Fruit fly (Drosophila melanogaster) whole organism, prepupa: Measurements from ENCODE around the gene Mur29B.
A peak's percentile ranks its signal among the peaks of the same experiment; 100 is the strongest.

Experiments
- Blimp-1 ChIP-seq: fragments of 200-800 bp; sonication (Bioruptor generic); optimal IDR thresholded peaks from 3 replicates; lab custom pipeline; 2017; ENCODE audit warnings: missing biosample characterization, missing genetic modification characterization, mild to moderate bottlenecking, moderate library complexity, missing genetic modification reagents
- CG10669 ChIP-seq: fragments of 200-800 bp; sonication (Bioruptor generic); optimal IDR thresholded peaks from 3 replicates; lab custom pipeline; 2018; ENCODE audit warnings: missing biosample characterization, mild to moderate bottlenecking, missing genetic modification characterization, moderate library complexity
- CG11294 ChIP-seq: fragments of 200-800 bp; sonication (Bioruptor generic); IDR thresholded peaks from 2 replicates; pipeline ENCODE4 v1.3.6; 2022; ENCODE audit warnings: missing biosample characterization, missing genetic modification characterization
- CG11762 ChIP-seq: fragments of 200-800 bp; sonication (Bioruptor generic); optimal IDR thresholded peaks from 3 replicates; lab custom pipeline; 2016; ENCODE audit warnings: missing biosample characterization, missing genetic modification characterization; ENCODE audit not compliant: insufficient read depth
- CG11902 ChIP-seq: fragments of 200-800 bp; sonication (Bioruptor generic); optimal IDR thresholded peaks from 3 replicates; lab custom pipeline; 2016; ENCODE audit warnings: missing biosample characterization, missing genetic modification characterization
- CG15336 ChIP-seq: fragments of 200-800 bp; sonication (Bioruptor generic); IDR thresholded peaks from 2 replicates; pipeline ENCODE4 v1.3.6; 2022; ENCODE audit warnings: missing biosample characterization, missing genetic modification characterization
- CG1621 ChIP-seq: fragments of 200-800 bp; sonication (Bioruptor generic); optimal IDR thresholded peaks from 3 replicates; lab custom pipeline; 2018; ENCODE audit warnings: missing biosample characterization, mild to moderate bottlenecking, missing genetic modification characterization
- CG16779 ChIP-seq: fragments of 200-800 bp; sonication (Bioruptor generic); optimal IDR thresholded peaks from 3 replicates; lab custom pipeline; 2017; ENCODE audit warnings: missing biosample characterization, mild to moderate bottlenecking, missing genetic modification characterization
- CG3032 ChIP-seq: fragments of 200-800 bp; optimal IDR thresholded peaks from 2 replicates; lab custom pipeline; 2019; ENCODE audit warnings: missing biosample characterization, mild to moderate bottlenecking, missing genetic modification characterization, moderate library complexity
- CG31627 ChIP-seq: fragments of 200-800 bp; sonication (Bioruptor generic); optimal IDR thresholded peaks from 3 replicates; lab custom pipeline; 2016; ENCODE audit warnings: missing biosample characterization, missing genetic modification characterization
- CG32006 ChIP-seq: fragments of 200-800 bp; sonication (Bioruptor generic); optimal IDR thresholded peaks from 3 replicates; lab custom pipeline; 2017; ENCODE audit warnings: missing biosample characterization, mild to moderate bottlenecking, missing genetic modification characterization
- CG34406 ChIP-seq: fragments of 200-800 bp; sonication (Bioruptor generic); optimal IDR thresholded peaks from 3 replicates; lab custom pipeline; 2016; ENCODE audit warnings: missing biosample characterization, missing genetic modification characterization
- CG4318 ChIP-seq: fragments of 200-800 bp; sonication (Bioruptor generic); optimal IDR thresholded peaks from 3 replicates; lab custom pipeline; 2017; ENCODE audit warnings: missing biosample characterization, mild to moderate bottlenecking, missing genetic modification characterization
- CG6163 ChIP-seq: fragments of 200-800 bp; sonication (Bioruptor generic); IDR thresholded peaks from 3 replicates; pipeline ENCODE4 v1.3.6; 2022; ENCODE audit warnings: missing biosample characterization, missing genetic modification characterization
- CG6276 ChIP-seq: fragments of 200-800 bp; sonication (Bioruptor generic); optimal IDR thresholded peaks from 2 replicates; lab custom pipeline; 2017; ENCODE audit warnings: missing biosample characterization, mild to moderate bottlenecking, missing genetic modification characterization
- CG6792 ChIP-seq: fragments of 200-800 bp; sonication (Bioruptor generic); optimal IDR thresholded peaks from 3 replicates; lab custom pipeline; 2016; ENCODE audit warnings: missing biosample characterization, missing genetic modification characterization
- CG6808 ChIP-seq: fragments of 200-800 bp; sonication (Bioruptor generic); optimal IDR thresholded peaks from 3 replicates; lab custom pipeline; 2017; ENCODE audit warnings: missing biosample characterization, missing genetic modification characterization, mild to moderate bottlenecking, moderate library complexity, missing genetic modification reagents
- CG6854 ChIP-seq: fragments of 200-800 bp; sonication (Bioruptor generic); optimal IDR thresholded peaks from 2 replicates; lab custom pipeline; 2017; ENCODE audit warnings: missing biosample characterization, mild to moderate bottlenecking, missing genetic modification characterization
- CG7368 ChIP-seq: fragments of 200-800 bp; sonication (Bioruptor generic); optimal IDR thresholded peaks from 3 replicates; lab custom pipeline; 2016; ENCODE audit warnings: missing biosample characterization, missing genetic modification characterization
- CG8119 ChIP-seq: fragments of 200-800 bp; sonication (Bioruptor generic); IDR thresholded peaks from 3 replicates; pipeline ENCODE4 v1.3.6; 2022; ENCODE audit warnings: missing biosample characterization, missing genetic modification characterization
- CG8319 ChIP-seq: fragments of 200-800 bp; sonication (Bioruptor generic); optimal IDR thresholded peaks from 3 replicates; lab custom pipeline; 2016; ENCODE audit warnings: missing biosample characterization, missing genetic modification characterization
- CG8632 ChIP-seq: fragments of 200-800 bp; sonication (Bioruptor generic); optimal IDR thresholded peaks from 3 replicates; lab custom pipeline; 2016; ENCODE audit warnings: missing biosample characterization, missing genetic modification characterization
- CG9139 ChIP-seq: fragments of 200-800 bp; sonication (Bioruptor generic); optimal IDR thresholded peaks from 3 replicates; lab custom pipeline; 2017; ENCODE audit warnings: missing biosample characterization, mild to moderate bottlenecking, missing genetic modification characterization
- Eip75B ChIP-seq: fragments of 200-800 bp; sonication (Bioruptor generic); optimal IDR thresholded peaks from 3 replicates; lab custom pipeline; 2016; ENCODE audit warnings: missing biosample characterization, missing genetic modification characterization
- Eip78C ChIP-seq: fragments of 200-800 bp; sonication (Bioruptor generic); peaks from one replicate; lab custom pipeline; 2016; ENCODE audit warnings: missing biosample characterization, missing genetic modification characterization
- Eip93F ChIP-seq: fragments of 200-800 bp; sonication (Bioruptor generic); optimal IDR thresholded peaks from 2 replicates; lab custom pipeline; 2016; ENCODE audit warnings: missing biosample characterization, mild to moderate bottlenecking, missing genetic modification characterization
- Ets21C ChIP-seq: fragments of 200-800 bp; sonication (Bioruptor generic); optimal IDR thresholded peaks from 3 replicates; lab custom pipeline; 2016; ENCODE audit warnings: missing biosample characterization, missing genetic modification characterization
- Ets96B ChIP-seq: fragments of 200-800 bp; optimal IDR thresholded peaks from 2 replicates; lab custom pipeline; 2019; ENCODE audit warnings: missing biosample characterization, mild to moderate bottlenecking, missing genetic modification characterization, moderate library complexity
- Gug ChIP-seq: fragments of 200-800 bp; sonication (Bioruptor generic); IDR thresholded peaks from 2 replicates; pipeline ENCODE4 v1.3.6; 2022; ENCODE audit warnings: missing biosample characterization, missing genetic modification characterization
- Hr38 ChIP-seq: sonication (Bioruptor generic); optimal IDR thresholded peaks from 2 replicates; lab custom pipeline; 2016; ENCODE audit warnings: missing biosample characterization, missing genetic modification characterization
- Hr39 ChIP-seq: fragments of 200-800 bp; sonication (Bioruptor generic); optimal IDR thresholded peaks from 2 replicates; lab custom pipeline; 2016; ENCODE audit warnings: missing biosample characterization, missing genetic modification characterization
- Hr4 ChIP-seq: fragments of 200-800 bp; sonication (Bioruptor generic); optimal IDR thresholded peaks from 3 replicates; lab custom pipeline; 2016; ENCODE audit warnings: missing biosample characterization, missing genetic modification characterization
- Lpt ChIP-seq: fragments of 200-800 bp; sonication (Bioruptor generic); optimal IDR thresholded peaks from 3 replicates; lab custom pipeline; 2016; ENCODE audit warnings: missing biosample characterization, missing genetic modification characterization
- Met ChIP-seq: fragments of 200-800 bp; sonication (Bioruptor generic); optimal IDR thresholded peaks from 3 replicates; lab custom pipeline; 2016; ENCODE audit warnings: missing biosample characterization, missing genetic modification characterization
- OdsH ChIP-seq: fragments of 200-800 bp; sonication (Bioruptor generic); optimal IDR thresholded peaks from 3 replicates; lab custom pipeline; 2016; ENCODE audit warnings: missing biosample characterization, missing genetic modification characterization
- Sox102F ChIP-seq: fragments of 200-800 bp; sonication (Bioruptor generic); optimal IDR thresholded peaks from 2 replicates; lab custom pipeline; 2016; ENCODE audit warnings: missing biosample characterization, mild to moderate bottlenecking, missing genetic modification characterization
- Sox15 ChIP-seq: fragments of 200-800 bp; sonication (Bioruptor generic); optimal IDR thresholded peaks from 3 replicates; lab custom pipeline; 2016; ENCODE audit warnings: missing biosample characterization, missing genetic modification characterization
- acj6 ChIP-seq: fragments of 200-800 bp; sonication (Bioruptor generic); optimal IDR thresholded peaks from 3 replicates; lab custom pipeline; 2016; ENCODE audit warnings: missing biosample characterization, missing genetic modification characterization
- cyc ChIP-seq: fragments of 200-800 bp; sonication (Bioruptor generic); optimal IDR thresholded peaks from 3 replicates; lab custom pipeline; 2016; ENCODE audit warnings: missing biosample characterization, missing genetic modification characterization
- eg ChIP-seq: fragments of 200-800 bp; sonication (Bioruptor generic); IDR thresholded peaks from 3 replicates; pipeline ENCODE4 v1.3.6; 2022; ENCODE audit warnings: missing biosample characterization, missing genetic modification characterization
- esn ChIP-seq: fragments of 200-800 bp; sonication (Bioruptor generic); optimal IDR thresholded peaks from 2 replicates; lab custom pipeline; 2016; ENCODE audit warnings: missing biosample characterization, mild to moderate bottlenecking, missing genetic modification characterization, moderate library complexity
- fd59A ChIP-seq: fragments of 200-800 bp; sonication (Bioruptor generic); optimal IDR thresholded peaks from 2 replicates; lab custom pipeline; 2017; ENCODE audit warnings: missing biosample characterization, mild to moderate bottlenecking, missing genetic modification characterization, missing genetic modification reagents
- fkh ChIP-seq: fragments of 200-800 bp; sonication (Bioruptor generic); optimal IDR thresholded peaks from 3 replicates; lab custom pipeline; 2017; ENCODE audit warnings: missing biosample characterization, mild to moderate bottlenecking, missing genetic modification characterization, moderate library complexity
- lz ChIP-seq: fragments of 200-800 bp; sonication (Bioruptor generic); optimal IDR thresholded peaks from 3 replicates; lab custom pipeline; 2016; ENCODE audit warnings: missing biosample characterization, missing genetic modification characterization
- ss ChIP-seq, 2 experiments: fragments of 200-800 bp; sonication (Bioruptor generic); optimal IDR thresholded peaks; 2 replicates in 1 of 2; 3 replicates in 1 of 2; lab custom pipeline; 2017 to 2018; ENCODE audit warnings: mild to moderate bottlenecking in 2 of 2, missing biosample characterization in 2 of 2, missing genetic modification characterization in 2 of 2, moderate library complexity in 1 of 2
- svp ChIP-seq: fragments of 200-800 bp; sonication (Bioruptor generic); peaks from one replicate; lab custom pipeline; 2016; ENCODE audit warnings: missing biosample characterization, missing genetic modification characterization
- topi ChIP-seq: fragments of 200-800 bp; sonication (Bioruptor generic); optimal IDR thresholded peaks from 3 replicates; lab custom pipeline; 2016; ENCODE audit warnings: missing biosample characterization, missing genetic modification characterization
- vri ChIP-seq: fragments of 200-800 bp; sonication (Bioruptor generic); optimal IDR thresholded peaks from 3 replicates; lab custom pipeline; 2016; ENCODE audit warnings: missing biosample characterization, mild to moderate bottlenecking, missing genetic modification characterization

Mur29B gene

DNA sequence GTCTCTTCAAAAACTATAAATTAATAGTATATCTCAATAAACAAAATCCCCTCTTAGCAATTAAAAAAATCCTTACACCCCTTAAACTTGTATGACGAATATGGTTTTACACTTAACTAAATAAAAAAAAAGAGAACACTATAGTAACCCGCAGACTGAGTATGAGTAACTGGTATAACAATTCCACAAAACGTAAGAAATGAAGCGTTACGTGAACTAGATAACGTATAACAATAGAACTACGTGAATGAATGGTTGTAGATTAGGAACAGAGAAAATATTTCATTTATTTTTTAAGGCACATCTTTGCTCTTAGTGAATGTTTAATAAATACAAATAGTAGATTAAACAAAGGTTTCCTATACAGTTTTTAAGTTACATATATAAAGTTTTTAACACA is 3.4 kb downstream of the Mur29B start:
- TF ChIP-seq Ets96B (no peak), Hr4 (GFP tag; lab: Kevin White, UChicago) (no peak), CG7368 (GFP tag; lab: Kevin White, UChicago) (no peak), CG15336 (no peak), CG10669 (GFP tag; lab: Kevin White, UChicago) (no peak), Blimp-1 (GFP tag; lab: Kevin White, UChicago) (no peak), OdsH (GFP tag; lab: Kevin White, UChicago) (no peak), Met (GFP tag; lab: Kevin White, UChicago) (no peak)

DNA sequence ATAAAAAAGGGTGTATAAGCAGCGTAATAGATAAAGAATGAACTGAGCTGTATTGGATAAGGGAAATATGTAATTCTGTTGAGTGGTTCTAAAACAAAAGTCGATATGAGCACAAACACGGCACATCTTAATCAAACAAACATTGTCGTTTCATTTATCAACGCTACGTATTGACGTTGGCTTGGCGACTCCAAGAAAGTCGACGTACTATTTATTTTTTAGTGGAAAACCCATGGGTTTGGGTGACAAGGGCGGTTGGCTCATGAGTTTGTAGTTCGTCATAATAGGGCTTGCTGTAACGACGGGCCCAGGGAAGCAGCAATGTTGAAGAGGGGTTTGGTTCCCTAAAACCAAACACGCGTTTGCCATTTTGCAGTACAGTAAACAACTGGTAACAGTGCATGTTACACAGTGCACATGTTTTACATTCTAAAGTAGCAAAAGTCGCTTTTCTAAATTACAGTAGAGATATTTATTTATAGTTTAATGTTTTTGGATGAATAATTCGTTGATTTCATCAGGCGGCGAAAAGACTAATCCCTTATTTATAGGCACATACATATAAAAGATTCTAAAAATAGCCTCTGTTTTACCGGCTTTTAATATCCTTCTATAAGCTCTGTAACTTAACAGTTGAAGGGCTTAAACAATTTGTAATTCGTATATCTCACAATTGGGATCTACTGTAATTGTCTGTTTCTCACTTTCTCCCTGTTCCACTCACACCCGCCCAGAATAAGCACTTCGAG is 9.4 kb downstream of the Mur29B start:
- TF ChIP-seq Hr38: no peak
- TF ChIP-seq Eip78C (GFP tag; lab: Kevin White, UChicago): peak; percentile 91
- TF ChIP-seq CG6854 (GFP tag; lab: Kevin White, UChicago): peak; percentile 5
- TF ChIP-seq CG11294 (GFP tag; lab: Robert Waterston, UW): peak; percentile 27; the same call in 1 of the 2 replicates
- peak; percentile 47 for TF ChIP-seq CG8632 (GFP tag; lab: Kevin White, UChicago)
- peak; percentile 57 for TF ChIP-seq fd59A (GFP tag; lab: Kevin White, UChicago)
- TF ChIP-seq CG1621 (tag; lab: Kevin White, UChicago): no peak
- no peak for TF ChIP-seq vri (GFP tag; lab: Kevin White, UChicago)
- no peak; the same call in 1 of the 3 replicates for TF ChIP-seq CG8119 (GFP tag; lab: Robert Waterston, UW)
- peak; percentile 63 for TF ChIP-seq CG15336
- TF ChIP-seq CG32006 (GFP tag; lab: Kevin White, UChicago): peak; percentile 73
- peak; percentile 40 for TF ChIP-seq Sox15 (GFP tag; lab: Kevin White, UChicago)
- TF ChIP-seq CG3032 (tag; lab: Kevin White, UChicago): peak; percentile 56
- peak; percentile 27 for TF ChIP-seq CG8319
- peak; percentile 75 for TF ChIP-seq esn
- peak; percentile 85 for TF ChIP-seq svp (GFP tag; lab: Kevin White, UChicago)
- peak; percentile 20 for TF ChIP-seq CG11902 (GFP tag; lab: Kevin White, UChicago)
- TF ChIP-seq Eip93F (GFP tag; lab: Kevin White, UChicago): no peak
- TF ChIP-seq CG31627 (GFP tag; lab: Kevin White, UChicago): peak; percentile 69
- TF ChIP-seq CG11762 (GFP tag; lab: Kevin White, UChicago): no peak
- peak; percentile 67 for TF ChIP-seq acj6 (GFP tag; lab: Kevin White, UChicago)
- peak; percentile 62 for TF ChIP-seq CG6792 (GFP tag; lab: Kevin White, UChicago)
- TF ChIP-seq CG34406: peak; percentile 46
- TF ChIP-seq Gug: 0 out of 2 replicates have a peak, but pooled peaks have one; percentile 25
- peak; percentile 54 for TF ChIP-seq CG6808 (GFP tag; lab: Kevin White, UChicago)
- no peak for TF ChIP-seq CG7368 (GFP tag; lab: Kevin White, UChicago)
- TF ChIP-seq CG9139: no peak
- TF ChIP-seq Lpt (GFP tag; lab: Kevin White, UChicago): no peak
- peak; percentile 46 for TF ChIP-seq lz
- peak; percentile 75 for TF ChIP-seq fkh (GFP tag; lab: Kevin White, UChicago)
- peak; percentile 30 to 62 for TF ChIP-seq ss (GFP tag; optimal IDR thresholded peaks at IDR 0.05; lab: Kevin White, UChicago)
- TF ChIP-seq Met (GFP tag; lab: Kevin White, UChicago): peak; percentile 77
- peak; percentile 40 for TF ChIP-seq Ets21C (GFP tag; lab: Kevin White, UChicago)
- TF ChIP-seq Eip75B (GFP tag; lab: Kevin White, UChicago): peak; percentile 62
- TF ChIP-seq Sox102F: peak; percentile 66
- TF ChIP-seq Hr4 (GFP tag; lab: Kevin White, UChicago): peak; percentile 80
- peak; percentile 68 for TF ChIP-seq Hr39 (GFP tag; lab: Kevin White, UChicago)
- TF ChIP-seq cyc (GFP tag; lab: Kevin White, UChicago): peak; percentile 49
- TF ChIP-seq CG6163 (GFP tag; lab: Robert Waterston, UW): peak; percentile 39; the same call in 1 of the 3 replicates
- peak; percentile 5 for TF ChIP-seq CG4318 (GFP tag; lab: Kevin White, UChicago)
- TF ChIP-seq topi (GFP tag; lab: Kevin White, UChicago): peak; percentile 42
- TF ChIP-seq CG16779: no peak
- peak; percentile 52 for TF ChIP-seq CG6276
- TF ChIP-seq eg (GFP tag; lab: Robert Waterston, UW): peak; percentile 43; the same call in 2 of the 3 replicates
- peak; percentile 69 for TF ChIP-seq OdsH (GFP tag; lab: Kevin White, UChicago)
